Fruit fly (Drosophila melanogaster): ENCODE results near the gene CG8159.

The CG8159 gene

dm6 chr3R:8739161-8739783 lies 12.6 kb downstream of the CG8159 start (continued):
- TF ChIP-seq fkh (GFP tag; optimal IDR thresholded peaks at IDR 0.05) (no peak), Eip78C (GFP tag) (peak; percentile 16), lz (GFP tag; optimal IDR thresholded peaks at IDR 0.05) (no peak), CG10669 (GFP tag; optimal IDR thresholded peaks at IDR 0.05) (peak; percentile 6), CG11294 (GFP tag; IDR thresholded peaks at IDR 0.05) (no peak), Sox102F (GFP tag; optimal IDR thresholded peaks at IDR 0.05) (no peak)

- TF ChIP-seq CG32006 (GFP tag; optimal IDR thresholded peaks at IDR 0.05) (no peak), svp (GFP tag) (peak; percentile 74)
Measured at dm6 chr3R:8740118-8740517, 13.5 kb downstream of the CG8159 start.

dm6 chr3R:8741248-8741647 lies 14.6 kb downstream of the CG8159 start:
- no peak for TF ChIP-seq Hr4 (GFP tag; optimal IDR thresholded peaks at IDR 0.05)
- TF ChIP-seq CG8319 (GFP tag; optimal IDR thresholded peaks at IDR 0.05), result no peak
- TF ChIP-seq CG6808 (GFP tag; optimal IDR thresholded peaks at IDR 0.05), result no peak
- no peak for TF ChIP-seq Gug (GFP tag; IDR thresholded peaks at IDR 0.05)
- no peak for TF ChIP-seq CG11294 (GFP tag; IDR thresholded peaks at IDR 0.05)
- no peak for TF ChIP-seq spab (GFP tag; optimal IDR thresholded peaks at IDR 0.05)
- TF ChIP-seq salr (GFP tag; optimal IDR thresholded peaks at IDR 0.05), result no peak
- no peak for TF ChIP-seq eg (GFP tag; IDR thresholded peaks at IDR 0.05)
- no peak for TF ChIP-seq CG32006 (GFP tag; optimal IDR thresholded peaks at IDR 0.05)
- no peak for TF ChIP-seq acj6 (GFP tag; optimal IDR thresholded peaks at IDR 0.05)
- no peak for TF ChIP-seq CG8632 (GFP tag; optimal IDR thresholded peaks at IDR 0.05)
- no peak for TF ChIP-seq lz (GFP tag; optimal IDR thresholded peaks at IDR 0.05)
- TF ChIP-seq topi (GFP tag; optimal IDR thresholded peaks at IDR 0.05), result no peak
- no peak for TF ChIP-seq dac (GFP tag; optimal IDR thresholded peaks at IDR 0.05)

dm6 chr3R:8741941-8742340 lies 15.3 kb downstream of the CG8159 start:
- peak; percentile 21 for TF ChIP-seq Eip78C (GFP tag)
- no peak for TF ChIP-seq salr (GFP tag; optimal IDR thresholded peaks at IDR 0.05)

- no peak for TF ChIP-seq spab (GFP tag; optimal IDR thresholded peaks at IDR 0.05)
- TF ChIP-seq pdm3 (GFP tag; optimal IDR thresholded peaks at IDR 0.05), result no peak
- no peak for TF ChIP-seq CG7368 (GFP tag; optimal IDR thresholded peaks at IDR 0.05)
- peak; percentile 15 for TF ChIP-seq Eip78C (GFP tag)
- TF ChIP-seq CG3032 (tag; optimal IDR thresholded peaks at IDR 0.05), result no peak
- no peak for TF ChIP-seq Hr38 (GFP tag; optimal IDR thresholded peaks at IDR 0.05)
- TF ChIP-seq CG8632 (GFP tag; optimal IDR thresholded peaks at IDR 0.05), result no peak
Measured at dm6 chr3R:8742661-8743060, 16.0 kb downstream of the CG8159 start.

dm6 chr3R:8744198-8744597 lies 17.5 kb downstream of the CG8159 start:
- TF ChIP-seq net (GFP tag; optimal IDR thresholded peaks at IDR 0.05) (peak; percentile 18), dsx (GFP tag; optimal IDR thresholded peaks at IDR 0.05; ENCODE audit: poor library complexity, severe bottlenecking) (no peak), Blimp-1 (GFP tag; optimal IDR thresholded peaks at IDR 0.05) (no peak), lz (GFP tag; optimal IDR thresholded peaks at IDR 0.05) (peak; percentile 51), Ets21C (GFP tag; optimal IDR thresholded peaks at IDR 0.05) (peak; percentile 35), pdm3 (GFP tag; optimal IDR thresholded peaks at IDR 0.05) (peak; percentile 50), CG15336 (GFP tag; IDR thresholded peaks at IDR 0.05) (peak; percentile 63), CG6276 (GFP tag; optimal IDR thresholded peaks at IDR 0.05) (peak; percentile 4), spab (GFP tag; optimal IDR thresholded peaks at IDR 0.05) (peak; percentile 2), Hr39 (GFP tag; optimal IDR thresholded peaks at IDR 0.05) (peak; percentile 71), Smox (GFP tag; optimal IDR thresholded peaks at IDR 0.05) (peak; percentile 61), CG6808 (GFP tag; optimal IDR thresholded peaks at IDR 0.05) (no peak), topi (GFP tag; optimal IDR thresholded peaks at IDR 0.05) (peak; percentile 40), OdsH (GFP tag; optimal IDR thresholded peaks at IDR 0.05) (peak; percentile 38), CG11762 (GFP tag; optimal IDR thresholded peaks at IDR 0.05; ENCODE audit: insufficient read depth) (peak; percentile 2), acj6 (GFP tag; optimal IDR thresholded peaks at IDR 0.05) (peak; percentile 17), cyc (GFP tag; optimal IDR thresholded peaks at IDR 0.05) (peak; percentile 47), Gug (GFP tag; IDR thresholded peaks at IDR 0.05) (no peak; the same call in 1 of the 2 replicates), CG6792 (GFP tag; optimal IDR thresholded peaks at IDR 0.05) (peak; percentile 59), CG32006 (GFP tag; optimal IDR thresholded peaks at IDR 0.05) (peak; percentile 48), CG8319 (GFP tag; optimal IDR thresholded peaks at IDR 0.05) (no peak), CG3032 (tag; optimal IDR thresholded peaks at IDR 0.05) (no peak), Sox14 (GFP tag; optimal IDR thresholded peaks at IDR 0.05) (peak; percentile 73), CG4318 (GFP tag; optimal IDR thresholded peaks at IDR 0.05) (no peak), CG10631 (GFP tag; optimal IDR thresholded peaks at IDR 0.05) (peak; percentile 37), Hr4 (GFP tag; optimal IDR thresholded peaks at IDR 0.05) (peak; percentile 50), CG1621 (tag; optimal IDR thresholded peaks at IDR 0.05) (no peak), Ets96B (tag; optimal IDR thresholded peaks at IDR 0.05) (peak; percentile 20)
